Worm (Caenorhabditis elegans) whole organism, L4/young adult: ENCODE data around the gene csn-5.

Experiments
- W03F9.2 ChIP-seq: fragments of 150-350 bp; optimal IDR thresholded peaks from 2 replicates; lab custom pipeline; 2014; ENCODE audit warnings: missing biosample characterization, missing genetic modification characterization
- dao-5 ChIP-seq: sonication (generic microtip); optimal IDR thresholded peaks from 2 replicates; lab custom pipeline; 2016; ENCODE audit warnings: missing genotype, missing genetic modification characterization, moderate library complexity, missing compliant biosample characterization
- him-1 ChIP-seq: sonication (generic microtip); optimal IDR thresholded peaks from 2 replicates; lab custom pipeline; 2016; ENCODE audit warnings: missing genotype, missing genetic modification reagents, missing genetic modification characterization, missing compliant biosample characterization

DNA sequence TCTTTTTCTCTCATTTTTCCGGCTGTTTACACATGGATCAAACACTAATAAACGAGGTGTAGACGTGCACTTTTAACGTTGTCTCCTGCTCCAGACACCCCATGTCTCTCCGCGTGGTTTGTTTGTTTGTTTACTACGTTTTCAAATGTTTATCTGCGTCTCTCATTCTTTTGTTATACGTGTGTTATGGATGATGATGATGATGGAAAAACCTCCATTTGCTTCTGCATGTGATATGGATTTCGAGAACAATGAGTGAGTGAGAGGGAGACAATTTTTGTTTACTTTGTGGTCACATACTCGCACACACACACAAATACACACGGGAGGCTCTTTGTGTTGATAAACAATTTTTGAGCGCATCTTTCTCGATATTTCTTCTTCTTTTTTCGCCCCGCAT, 44.9 kb upstream of the csn-5 start:
- no peak for TF ChIP-seq him-1 (tag; lab: Kevin White, UChicago)
- no peak for TF ChIP-seq W03F9.2 (tag; lab: Kevin White, UChicago)
- no peak for TF ChIP-seq dao-5
